Fruit fly (Drosophila melanogaster) whole organism, adult: Measurements from ENCODE around the gene Sf3b2.

Source experiments
- CG11617 ChIP-seq: fragments of 200-800 bp; sonication (Bioruptor generic); optimal IDR thresholded peaks from 2 replicates; lab custom pipeline; 2017; ENCODE audit warnings: mild to moderate bottlenecking, missing biosample characterization, missing genetic modification reagents, missing genetic modification characterization
- CG12768 ChIP-seq: fragments of 200-800 bp; sonication (Bioruptor generic); optimal IDR thresholded peaks from 2 replicates; lab custom pipeline; 2017; ENCODE audit warnings: missing biosample characterization, missing genetic modification characterization, mild to moderate bottlenecking, moderate library complexity, missing genetic modification reagents
- CG14711 ChIP-seq: fragments of 200-800 bp; sonication (Bioruptor generic); optimal IDR thresholded peaks from 2 replicates; lab custom pipeline; 2018; ENCODE audit warnings: missing biosample characterization, mild to moderate bottlenecking, missing genetic modification characterization, moderate library complexity
- CG1620 ChIP-seq: fragments of 200-800 bp; sonication (Bioruptor generic); optimal IDR thresholded peaks from 2 replicates; lab custom pipeline; 2016; ENCODE audit warnings: missing biosample characterization, missing genetic modification characterization
- CG33017 ChIP-seq: fragments of 200-800 bp; sonication (Bioruptor generic); optimal IDR thresholded peaks from 2 replicates; lab custom pipeline; 2018; ENCODE audit warnings: missing biosample characterization, mild to moderate bottlenecking, missing genetic modification characterization, moderate library complexity
- CG5204 ChIP-seq: fragments of 200-800 bp; sonication (Bioruptor generic); optimal IDR thresholded peaks from 2 replicates; lab custom pipeline; 2016; ENCODE audit warnings: missing biosample characterization, missing genetic modification characterization
- CG7045 ChIP-seq: fragments of 200-800 bp; sonication (Bioruptor generic); optimal IDR thresholded peaks from 2 replicates; lab custom pipeline; 2017; ENCODE audit warnings: missing biosample characterization, mild to moderate bottlenecking, missing genetic modification characterization
- CG7101 ChIP-seq: fragments of 200-800 bp; sonication (Bioruptor generic); optimal IDR thresholded peaks from 2 replicates; lab custom pipeline; 2018; ENCODE audit warnings: missing biosample characterization, mild to moderate bottlenecking, missing genetic modification characterization, moderate library complexity
- Clk ChIP-seq: fragments of 200-800 bp; sonication (Bioruptor generic); optimal IDR thresholded peaks from 2 replicates; lab custom pipeline; 2017; ENCODE audit warnings: missing biosample characterization, missing genetic modification characterization
- Crg-1 ChIP-seq: fragments of 200-800 bp; sonication (Bioruptor generic); optimal IDR thresholded peaks from 2 replicates; lab custom pipeline; 2016; ENCODE audit warnings: missing biosample characterization, missing genetic modification characterization
- Hr96 ChIP-seq: fragments of 200-800 bp; sonication (Bioruptor generic); optimal IDR thresholded peaks from 2 replicates; lab custom pipeline; 2016; ENCODE audit warnings: missing biosample characterization, missing genetic modification characterization
- Mnt ChIP-seq: fragments of 200-800 bp; sonication (Bioruptor generic); optimal IDR thresholded peaks from 2 replicates; lab custom pipeline; 2016; ENCODE audit warnings: missing biosample characterization, mild to moderate bottlenecking, missing genetic modification characterization
- bab1 ChIP-seq: fragments of 200-800 bp; sonication (Bioruptor generic); optimal IDR thresholded peaks from 3 replicates; lab custom pipeline; 2019; ENCODE audit warnings: missing biosample characterization, mild to moderate bottlenecking, missing genetic modification characterization, moderate library complexity
- cic ChIP-seq: fragments of 200-800 bp; sonication (Bioruptor generic); optimal IDR thresholded peaks from 2 replicates; lab custom pipeline; 2017; ENCODE audit warnings: missing biosample characterization, mild to moderate bottlenecking, missing genetic modification characterization, moderate library complexity
- cnc ChIP-seq, 2 experiments: fragments of >200 bp; optimal IDR thresholded peaks; 2 replicates each; lab custom pipeline; 2017
- kay ChIP-seq: fragments of 200-800 bp; sonication (Bioruptor generic); peaks from one replicate; lab custom pipeline; 2016; ENCODE audit warnings: missing biosample characterization, missing genetic modification characterization, borderline replicate concordance
- ovo ChIP-seq: fragments of 200-800 bp; sonication (Bioruptor generic); optimal IDR thresholded peaks from 2 replicates; lab custom pipeline; 2016; ENCODE audit warnings: missing biosample characterization, missing genetic modification characterization
- pad ChIP-seq: fragments of 200-800 bp; sonication (Bioruptor generic); optimal IDR thresholded peaks from 3 replicates; lab custom pipeline; 2017; ENCODE audit warnings: missing biosample characterization, missing genetic modification characterization, mild to moderate bottlenecking, moderate library complexity, missing genetic modification reagents
- tj ChIP-seq: fragments of 200-800 bp; sonication (Bioruptor generic); optimal IDR thresholded peaks from 3 replicates; lab custom pipeline; 2017; ENCODE audit warnings: missing biosample characterization, mild to moderate bottlenecking, missing genetic modification characterization, moderate library complexity
- toe ChIP-seq: fragments of 200-800 bp; sonication (Bioruptor generic); optimal IDR thresholded peaks from 2 replicates; lab custom pipeline; 2016; ENCODE audit warnings: missing biosample characterization, missing genetic modification characterization

Sf3b2 gene

DNA sequence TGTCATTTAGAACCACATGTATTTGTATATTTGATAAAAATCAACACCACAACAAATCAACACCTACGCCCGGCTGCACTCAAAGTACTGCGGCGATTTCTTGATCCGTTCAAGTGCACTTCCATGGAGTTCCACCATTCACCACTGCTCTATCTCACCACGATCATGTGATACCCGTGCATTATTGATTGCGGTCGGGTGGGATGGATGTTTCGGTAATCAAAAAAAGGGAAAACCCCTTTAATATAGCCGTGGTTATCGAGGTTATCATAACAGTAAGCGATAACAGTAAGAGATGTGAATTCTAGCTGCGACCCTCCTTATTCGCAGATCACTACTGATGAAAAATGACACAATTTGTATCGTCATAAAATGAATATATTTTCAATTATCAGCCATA, 10.8 kb downstream of the Sf3b2 start, which contains the start of the genes CG17224 and CG17264:
CG17224 (minus strand) TSS at position 97 of the 400 bp plus-strand sequence.
CG17264 (plus strand) TSS at position 297 of the 400 bp plus-strand sequence.
- no peak for TF ChIP-seq pad (GFP tag; lab: Kevin White, UChicago)
- TF ChIP-seq CG7045 (GFP tag; lab: Kevin White, UChicago) = no peak
- TF ChIP-seq cic (GFP tag; lab: Kevin White, UChicago) = peak; percentile 25
- no peak for TF ChIP-seq CG5204 (GFP tag; lab: Kevin White, UChicago)
- peak; percentile 58 for TF ChIP-seq Mnt (GFP tag; lab: Kevin White, UChicago)
- no peak for TF ChIP-seq tj (GFP tag; lab: Kevin White, UChicago)
- no peak for TF ChIP-seq CG12768 (GFP tag; lab: Kevin White, UChicago)
- TF ChIP-seq Crg-1 (GFP tag; lab: Kevin White, UChicago) = no peak
- peak; percentile 30 for TF ChIP-seq bab1 (GFP tag; lab: Kevin White, UChicago)
- peak; percentile 11 for TF ChIP-seq CG14711

DNA sequence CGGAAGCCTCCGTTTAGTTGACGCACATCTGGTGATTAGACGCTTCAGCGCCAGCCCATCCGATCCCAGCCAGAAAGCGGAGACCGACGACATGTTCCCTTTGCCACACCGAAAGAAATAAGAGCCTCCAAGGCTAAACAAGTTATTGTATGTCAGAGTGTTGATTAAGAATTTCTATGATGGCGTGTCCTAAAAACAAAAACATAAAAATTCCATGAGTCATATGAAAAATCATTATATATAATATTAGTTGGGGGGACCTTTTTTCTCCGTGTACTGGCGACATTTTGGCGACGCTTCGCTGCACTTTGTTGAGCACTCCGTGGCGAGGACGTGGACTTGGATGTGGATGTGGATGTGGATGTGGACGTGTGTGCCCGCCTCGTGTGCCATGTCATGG, 16.2 kb downstream of the Sf3b2 start:
- TF ChIP-seq cic (GFP tag; lab: Kevin White, UChicago) (no peak), tj (GFP tag; lab: Kevin White, UChicago) (no peak), bab1 (GFP tag; lab: Kevin White, UChicago) (no peak), Hr96 (GFP tag; lab: Kevin White, UChicago) (no peak), Clk (GFP tag; lab: Kevin White, UChicago) (no peak), CG7101 (tag; lab: Kevin White, UChicago) (no peak), CG12768 (GFP tag; lab: Kevin White, UChicago) (no peak), CG14711 (no peak), cnc (optimal IDR thresholded peaks at IDR 0.05; lab: Kevin White, UChicago) (no peak)

DNA sequence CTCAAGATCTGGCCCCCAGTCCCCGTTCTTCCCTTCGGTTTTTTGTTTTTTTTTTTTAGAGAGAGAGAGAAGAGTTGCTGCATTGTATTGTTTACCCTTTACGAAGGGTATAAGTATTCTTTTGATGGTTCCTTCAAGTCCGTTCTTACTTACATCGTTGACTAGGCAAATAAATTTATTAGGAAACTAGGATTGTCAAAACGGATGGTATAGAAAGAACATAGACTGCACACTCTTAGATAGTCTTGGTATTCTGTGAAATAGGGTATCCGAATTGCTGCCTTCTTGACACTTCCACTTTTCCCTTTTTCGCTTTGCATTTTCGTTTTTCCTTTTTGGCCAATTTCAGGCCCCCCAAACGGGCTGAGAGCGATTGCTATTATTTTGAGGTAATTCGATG, 17.5 kb downstream of the Sf3b2 start:
- no peak for TF ChIP-seq cic (GFP tag; lab: Kevin White, UChicago)
- TF ChIP-seq bab1 (GFP tag; lab: Kevin White, UChicago) = no peak
- TF ChIP-seq ovo = no peak
- no peak for TF ChIP-seq CG1620 (GFP tag; lab: Kevin White, UChicago)
- TF ChIP-seq tj (GFP tag; lab: Kevin White, UChicago) = no peak
- no peak for TF ChIP-seq Clk (GFP tag; lab: Kevin White, UChicago)

DNA sequence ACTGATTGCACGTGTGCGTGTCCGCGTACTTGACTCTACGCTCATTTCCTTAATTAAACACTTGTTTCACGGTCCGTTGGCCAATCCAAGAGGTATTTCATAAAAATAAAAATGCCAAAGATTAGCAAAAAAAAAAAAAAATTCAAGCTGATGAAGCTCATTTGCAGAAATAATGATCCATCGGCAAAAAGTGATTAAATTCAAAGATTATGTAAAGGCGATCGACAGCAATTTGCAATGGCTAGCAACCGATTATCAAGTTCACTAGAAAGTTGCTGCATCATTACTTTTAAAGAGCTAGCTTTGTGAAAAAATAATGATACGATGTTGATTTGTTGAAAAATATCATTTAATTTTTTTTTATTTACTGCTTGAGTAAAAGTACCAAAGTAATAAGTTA, 19.5 kb downstream of the Sf3b2 start:
- TF ChIP-seq tj (GFP tag; lab: Kevin White, UChicago) (peak; percentile 96), Mnt (GFP tag; lab: Kevin White, UChicago) (no peak)

DNA sequence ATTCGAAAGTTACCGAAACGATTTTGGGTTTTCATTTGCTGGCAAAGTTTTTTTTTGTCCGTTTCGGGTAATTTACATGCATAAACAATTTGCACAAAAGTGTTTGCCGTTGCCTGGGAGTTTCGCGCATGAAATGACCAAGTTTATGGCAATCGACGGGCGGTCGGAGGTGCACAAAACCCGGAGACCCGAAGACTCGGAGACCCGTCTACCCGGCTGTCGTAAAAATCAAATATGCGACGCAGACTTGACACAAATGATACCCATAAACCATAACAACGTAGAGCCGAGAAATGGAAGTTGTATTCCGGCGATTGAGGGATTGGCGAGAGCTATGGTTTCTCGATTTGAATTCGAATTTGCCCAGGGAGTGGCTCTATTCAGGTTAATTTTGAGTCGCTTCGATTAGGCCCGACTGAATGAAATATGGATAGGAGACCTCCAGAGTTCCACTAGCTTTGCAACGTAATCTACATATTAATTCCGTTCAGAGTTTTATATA, 22.0 kb downstream of the Sf3b2 start:
- TF ChIP-seq CG1620 (GFP tag; lab: Kevin White, UChicago) (no peak), Hr96 (GFP tag; lab: Kevin White, UChicago) (no peak), toe (GFP tag; lab: Kevin White, UChicago) (no peak), kay (GFP tag; lab: Kevin White, UChicago) (no peak)

DNA sequence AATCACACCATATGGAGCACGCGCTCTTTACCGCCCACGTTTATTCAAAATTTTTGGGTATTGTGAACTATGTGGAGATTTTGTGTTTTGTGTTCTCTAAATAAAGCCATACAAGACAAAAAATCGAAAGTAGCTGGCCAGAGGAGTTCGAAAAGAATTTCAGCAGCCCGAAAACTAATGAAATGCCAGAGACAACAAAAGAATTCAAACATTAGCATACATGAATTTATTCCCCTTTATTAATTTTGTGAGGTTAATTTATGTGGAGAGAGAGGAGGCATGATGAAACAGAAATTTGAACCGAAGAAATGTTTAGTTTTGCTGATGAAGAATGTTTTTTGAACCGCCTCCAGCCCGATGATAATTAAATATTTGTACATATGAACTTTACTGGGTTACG, 22.8 kb downstream of the Sf3b2 start:
- no peak for TF ChIP-seq cic (GFP tag; lab: Kevin White, UChicago)

DNA sequence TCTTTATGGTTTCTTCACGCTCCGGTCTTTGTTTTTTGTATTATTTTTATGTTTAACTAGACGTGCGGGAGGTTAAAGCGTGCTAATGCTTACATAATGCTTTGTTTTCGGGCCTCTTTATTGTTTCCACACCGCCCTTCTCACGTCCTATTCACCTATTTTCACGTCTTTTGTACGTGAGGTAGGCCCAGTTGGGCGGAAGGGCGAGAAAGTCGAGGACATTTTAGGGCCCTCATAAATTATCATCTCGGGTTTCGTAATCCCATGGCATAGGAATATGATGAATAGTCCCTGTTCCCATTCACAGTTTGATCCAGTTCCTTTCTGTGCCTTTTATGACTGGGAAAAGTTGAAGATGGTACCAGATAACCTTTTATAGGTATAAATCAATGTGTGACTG, 23.5 kb downstream of the Sf3b2 start:
- TF ChIP-seq CG7101 (tag; lab: Kevin White, UChicago) (no peak), CG1620 (GFP tag; lab: Kevin White, UChicago) (no peak), CG11617 (GFP tag; lab: Kevin White, UChicago) (no peak), Clk (GFP tag; lab: Kevin White, UChicago) (no peak), CG14711 (no peak), Crg-1 (GFP tag; lab: Kevin White, UChicago) (no peak), Hr96 (GFP tag; lab: Kevin White, UChicago) (no peak), CG7045 (GFP tag; lab: Kevin White, UChicago) (no peak), toe (GFP tag; lab: Kevin White, UChicago) (no peak), Mnt (GFP tag; lab: Kevin White, UChicago) (no peak), pad (GFP tag; lab: Kevin White, UChicago) (no peak), bab1 (GFP tag; lab: Kevin White, UChicago) (no peak), CG12768 (GFP tag; lab: Kevin White, UChicago) (no peak), CG5204 (GFP tag; lab: Kevin White, UChicago) (no peak), ovo (no peak), kay (GFP tag; lab: Kevin White, UChicago) (no peak), CG33017 (no peak), tj (GFP tag; lab: Kevin White, UChicago) (no peak), cnc (optimal IDR thresholded peaks at IDR 0.05; lab: Kevin White, UChicago) (no peak)
